Fruit fly (Drosophila melanogaster): ENCODE measurements around the gene CG32643.

The CG32643 gene

dm6 chrX:13021898-13022297 lies 37.6 kb downstream of the CG32643 start, which contains the start of gene CG2209:
Gene CG2209, plus strand, starts transcription at chrX:13022198.
- TF ChIP-seq CTCF (optimal IDR thresholded peaks at IDR 0.05) (no peak), CG8478 (optimal IDR thresholded peaks at IDR 0.05) (no peak)

dm6 chrX:13023777-13024176 lies 39.5 kb downstream of the CG32643 start:
- TF ChIP-seq CG8478 (optimal IDR thresholded peaks at IDR 0.05), result no peak
